Fruit fly (Drosophila melanogaster) whole organism, embryonic: ENCODE measurements around the gene cnc.

Experiments used
- CG11560 ChIP-seq: fragments of 200-800 bp; sonication (Bioruptor generic); IDR thresholded peaks from 3 replicates; pipeline ENCODE4 v1.3.6; 2022; ENCODE audit warnings: missing biosample characterization, missing genetic modification characterization
- CG2889 ChIP-seq: fragments of 200-800 bp; sonication (Bioruptor generic); IDR thresholded peaks from 3 replicates; pipeline ENCODE4 v1.3.6; 2022; ENCODE audit warnings: missing biosample characterization, missing genetic modification characterization

DNA sequence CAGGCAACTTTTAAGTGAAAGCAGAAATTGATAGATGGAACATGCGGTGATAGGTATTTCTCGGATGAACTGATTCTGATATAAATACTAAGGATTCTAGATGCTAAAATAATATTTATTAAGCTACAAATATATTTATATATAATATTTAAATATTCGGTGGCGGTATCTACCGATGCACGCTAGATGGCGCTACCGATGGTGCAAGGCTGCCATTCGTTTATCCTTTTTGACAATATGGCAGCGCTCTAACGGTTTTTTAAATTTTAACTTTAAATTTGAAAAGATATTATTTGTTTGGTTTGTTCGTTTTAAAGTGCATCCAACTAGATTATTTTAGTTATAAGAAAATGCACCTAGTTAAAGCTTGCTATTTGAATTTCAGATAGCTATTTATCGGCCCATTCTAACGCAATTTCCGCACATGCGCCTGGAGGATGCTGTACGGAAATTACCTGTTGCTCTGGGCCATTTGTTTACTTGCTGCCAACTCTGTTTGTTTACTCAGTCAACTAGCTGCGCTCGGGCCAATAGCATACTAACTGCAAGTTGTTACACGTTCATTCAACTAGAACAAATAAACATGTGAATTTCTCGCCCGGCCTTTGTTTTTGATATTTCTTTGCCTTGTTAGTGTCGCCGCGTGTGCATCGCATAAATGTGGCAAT is 67.1 kb downstream of the cnc start, which contains the start of gene VhaAC39-2:
- TF ChIP-seq CG11560 (tag; lab: Robert Waterston, UW) (no peak), CG2889 (GFP tag; lab: Robert Waterston, UW) (no peak)
